Fruit fly (Drosophila melanogaster): ENCODE data around the gene hyx.

hyx gene

dm6 chr3R:9055119-9056105 is 16.9 kb downstream of the hyx start (continued):
- TF ChIP-seq br (optimal IDR thresholded peaks at IDR 0.05), result no peak
- no peak for TF ChIP-seq CG32767 (GFP tag; IDR thresholded peaks at IDR 0.05)
- peak; percentile 85 for TF ChIP-seq CG2202 (tag; optimal IDR thresholded peaks at IDR 0.05)
- peak; percentile 83 for TF ChIP-seq CG3838 (GFP tag; optimal IDR thresholded peaks at IDR 0.05)
- TF ChIP-seq Doc3 (GFP tag; IDR thresholded peaks at IDR 0.05; ENCODE audit: partially characterized antibody), result no peak
- TF ChIP-seq otp (GFP tag; IDR thresholded peaks at IDR 0.05), result no peak
- peak; percentile 93 for TF ChIP-seq corto (GFP tag; optimal IDR thresholded peaks at IDR 0.05)
- peak; percentile 50 for TF ChIP-seq wek (GFP tag; optimal IDR thresholded peaks at IDR 0.05)
- TF ChIP-seq pros (GFP tag; optimal IDR thresholded peaks at IDR 0.05), result no peak
- TF ChIP-seq CG10565 (GFP tag; optimal IDR thresholded peaks at IDR 0.05), result peak; percentile 26
- TF ChIP-seq CG8281 (tag; optimal IDR thresholded peaks at IDR 0.05), result peak; percentile 69
- no peak for TF ChIP-seq lmd (GFP tag; IDR thresholded peaks at IDR 0.05)
- TF ChIP-seq CG12769 (tag; optimal IDR thresholded peaks at IDR 0.05), result peak; percentile 91
- no peak for TF ChIP-seq ranshi (GFP tag; IDR thresholded peaks at IDR 0.05)
- TF ChIP-seq CrebB (tag; optimal IDR thresholded peaks at IDR 0.05), result peak; percentile 95
- peak; percentile 81 for TF ChIP-seq onecut (GFP tag; IDR thresholded peaks at IDR 0.05)
- no peak for TF ChIP-seq hb (GFP tag; IDR thresholded peaks at IDR 0.05; ENCODE audit: partially characterized antibody)
- TF ChIP-seq CG8765 (GFP tag; IDR thresholded peaks at IDR 0.05), result no peak
- peak; percentile 82 for TF ChIP-seq CG11093 (GFP tag; IDR thresholded peaks at IDR 0.05)
- no peak for TF ChIP-seq stc (GFP tag; IDR thresholded peaks at IDR 0.05)
- TF ChIP-seq sna (GFP tag; IDR thresholded peaks at IDR 0.05; ENCODE audit: partially characterized antibody), result no peak
- peak; percentile 86 for TF ChIP-seq tin (GFP tag; optimal IDR thresholded peaks at IDR 0.05)
- TF ChIP-seq CG2120 (GFP tag; optimal IDR thresholded peaks at IDR 0.05), result peak; percentile 94
- no peak for TF ChIP-seq dimm (GFP tag; IDR thresholded peaks at IDR 0.05)
- TF ChIP-seq ssp (GFP tag; IDR thresholded peaks at IDR 0.05), result no peak
- peak; percentile 61 for TF ChIP-seq luna (GFP tag; optimal IDR thresholded peaks at IDR 0.05)
- TF ChIP-seq bowl (GFP tag; IDR thresholded peaks at IDR 0.05), result no peak
- TF ChIP-seq btn (GFP tag; optimal IDR thresholded peaks at IDR 0.05), result peak; percentile 14
- peak; percentile 80 for TF ChIP-seq CG10431 (GFP tag; optimal IDR thresholded peaks at IDR 0.05)
- TF ChIP-seq CG11247 (GFP tag; IDR thresholded peaks at IDR 0.05), result no peak
- peak; percentile 86 for TF ChIP-seq dmrt11E (tag; optimal IDR thresholded peaks at IDR 0.05)
- TF ChIP-seq sd (tag; optimal IDR thresholded peaks at IDR 0.05), result peak; percentile 84
- TF ChIP-seq D19A (tag; optimal IDR thresholded peaks at IDR 0.05), result peak; percentile 96
- TF ChIP-seq dysf (GFP tag; IDR thresholded peaks at IDR 0.05), result no peak
- TF ChIP-seq CG6654 (GFP tag; optimal IDR thresholded peaks at IDR 0.05), result peak; percentile 75
- no peak for TF ChIP-seq peb (GFP tag; IDR thresholded peaks at IDR 0.05)
- peak; percentile 19 for TF ChIP-seq en (GFP tag; optimal IDR thresholded peaks at IDR 0.05)
- peak; percentile 84 for TF ChIP-seq odd (GFP tag; optimal IDR thresholded peaks at IDR 0.05)
- no peak for TF ChIP-seq CG10366 (GFP tag; IDR thresholded peaks at IDR 0.05)
- TF ChIP-seq knrl (GFP tag; IDR thresholded peaks at IDR 0.05; ENCODE audit: partially characterized antibody), result no peak
- TF ChIP-seq Asciz (GFP tag; optimal IDR thresholded peaks at IDR 0.05), result peak; percentile 92
- no peak for TF ChIP-seq CG1832 (GFP tag; optimal IDR thresholded peaks at IDR 0.05)
- no peak for TF ChIP-seq eve (GFP tag; optimal IDR thresholded peaks at IDR 0.05)
- TF ChIP-seq CG2129 (GFP tag; IDR thresholded peaks at IDR 0.05; ENCODE audit: partially characterized antibody), result no peak
- peak; percentile 94 for TF ChIP-seq CG8388 (GFP tag; optimal IDR thresholded peaks at IDR 0.05)
- TF ChIP-seq dmrt99B (tag; optimal IDR thresholded peaks at IDR 0.05), result peak; percentile 97
- TF ChIP-seq Oaz (GFP tag; IDR thresholded peaks at IDR 0.05), result no peak
- peak; percentile 91 for TF ChIP-seq CG14710 (tag; optimal IDR thresholded peaks at IDR 0.05)
- peak; percentile 59 for TF ChIP-seq kni (GFP tag; optimal IDR thresholded peaks at IDR 0.05)
